Fruit fly (Drosophila melanogaster) whole organism, wandering third instar larva: ENCODE results near the gene CG13239.

Experiments used
- Abd-B ChIP-seq: fragments of >200 bp; optimal IDR thresholded peaks from 2 replicates; lab custom pipeline; 2017; ENCODE audit warnings: missing biosample characterization, missing genetic modification characterization
- CG32264 ChIP-seq: fragments of 200-800 bp; sonication (Bioruptor generic); optimal IDR thresholded peaks from 2 replicates; lab custom pipeline; 2016; ENCODE audit warnings: missing biosample characterization, missing genetic modification characterization
- CG9705 ChIP-seq: fragments of 200-800 bp; sonication (Bioruptor generic); optimal IDR thresholded peaks from 2 replicates; lab custom pipeline; 2018; ENCODE audit warnings: missing biosample characterization, mild to moderate bottlenecking, missing genetic modification characterization
- CrebA ChIP-seq: fragments of 200-800 bp; sonication (Bioruptor generic); optimal IDR thresholded peaks from 2 replicates; lab custom pipeline; 2016; ENCODE audit warnings: missing biosample characterization, mild to moderate bottlenecking, missing genetic modification characterization, borderline replicate concordance
- Dfd ChIP-seq: fragments of >200 bp; optimal IDR thresholded peaks from 2 replicates; lab custom pipeline; 2017; ENCODE audit warnings: missing biosample characterization, missing genetic modification characterization
- Dif ChIP-seq: fragments of 200-275, 200-300 bp; sonication (Bioruptor generic); optimal IDR thresholded peaks from 2 replicates; lab custom pipeline; 2018; ENCODE audit warnings: missing biosample characterization, missing genetic modification characterization; ENCODE audit not compliant: partially characterized antibody
- GATAd ChIP-seq: sonication (Bioruptor generic); optimal IDR thresholded peaks from 2 replicates; lab custom pipeline; 2016; ENCODE audit warnings: missing biosample characterization, missing genetic modification characterization
- HLH106 ChIP-seq: fragments of 200-800 bp; optimal IDR thresholded peaks from 3 replicates; lab custom pipeline; 2019; ENCODE audit warnings: missing biosample characterization, mild to moderate bottlenecking, missing genetic modification characterization, moderate library complexity
- Hnf4 ChIP-seq: fragments of 200-800 bp; sonication (Bioruptor generic); optimal IDR thresholded peaks from 2 replicates; lab custom pipeline; 2016; ENCODE audit warnings: missing biosample characterization, mild to moderate bottlenecking, missing genetic modification characterization
- Hr78 ChIP-seq: fragments of >200 bp; optimal IDR thresholded peaks from 2 replicates; lab custom pipeline; 2017; ENCODE audit warnings: missing biosample characterization, missing genetic modification characterization
- Hr83 ChIP-seq: fragments of 200-300 bp; sonication (Bioruptor generic); optimal IDR thresholded peaks from 2 replicates; lab custom pipeline; 2016; ENCODE audit warnings: missing biosample characterization, mild to moderate bottlenecking, missing genetic modification characterization, moderate library complexity; ENCODE audit not compliant: poor library complexity, severe bottlenecking
- Jra ChIP-seq: sonication (Bioruptor generic); optimal IDR thresholded peaks from 2 replicates; lab custom pipeline; 2016; ENCODE audit warnings: missing biosample characterization, missing genetic modification characterization
- Mio ChIP-seq: sonication (Bioruptor generic); optimal IDR thresholded peaks from 2 replicates; lab custom pipeline; 2016; ENCODE audit warnings: missing biosample characterization, missing genetic modification characterization
- Myc ChIP-seq: fragments of >200 bp; optimal IDR thresholded peaks from 2 replicates; lab custom pipeline; 2017
- N ChIP-seq: fragments of >200 bp; optimal IDR thresholded peaks from 2 replicates; lab custom pipeline; 2018; ENCODE audit warnings: missing biosample characterization, missing external identifiers, missing genetic modification characterization
- OdsH ChIP-seq: fragments of 200-800 bp; sonication (Bioruptor generic); optimal IDR thresholded peaks from 2 replicates; lab custom pipeline; 2016; ENCODE audit warnings: missing biosample characterization, mild to moderate bottlenecking, missing genetic modification characterization
- Rel ChIP-seq, 2 experiments: fragments of 200-800 bp; sonication (Bioruptor generic) in 1 of 2; optimal IDR thresholded peaks; 2 replicates in 1 of 2; 3 replicates in 1 of 2; lab custom pipeline; 2016 to 2019; ENCODE audit warnings: mild to moderate bottlenecking in 2 of 2, missing biosample characterization in 2 of 2, missing genetic modification characterization in 2 of 2, moderate library complexity in 1 of 2
- Sp1 ChIP-seq: fragments of 200-800 bp; sonication (Bioruptor generic); optimal IDR thresholded peaks from 3 replicates; lab custom pipeline; 2019; ENCODE audit warnings: missing biosample characterization, mild to moderate bottlenecking, missing genetic modification characterization, moderate library complexity
- Vsx2 ChIP-seq: fragments of 200-300, 225-300 bp; sonication (Bioruptor generic); optimal IDR thresholded peaks from 2 replicates; lab custom pipeline; 2018; ENCODE audit warnings: missing biosample characterization, missing genetic modification characterization; ENCODE audit not compliant: partially characterized antibody
- br ChIP-seq: fragments of 200-800 bp; sonication (Bioruptor generic); optimal IDR thresholded peaks from 2 replicates; lab custom pipeline; 2016; ENCODE audit warnings: missing biosample characterization, missing genetic modification characterization
- brk ChIP-seq: fragments of 200-800 bp; sonication (Bioruptor generic); optimal IDR thresholded peaks from 2 replicates; lab custom pipeline; 2016; ENCODE audit warnings: missing biosample characterization, mild to moderate bottlenecking, missing genetic modification characterization
- dl ChIP-seq, 2 experiments: fragments of 175-275, 200-275 bp in 1 of 2; fragments of 200-275 bp in 1 of 2; sonication (Bioruptor generic); optimal IDR thresholded peaks; lab custom pipeline; 2018; ENCODE audit warnings: mild to moderate bottlenecking in 2 of 2, missing biosample characterization in 2 of 2, missing genetic modification characterization in 2 of 2, moderate library complexity in 2 of 2; ENCODE audit not compliant: partially characterized antibody in 2 of 2, insufficient read depth in 1 of 2
- dmrt93B ChIP-seq: fragments of 200-800 bp; sonication (Bioruptor generic); optimal IDR thresholded peaks from 2 replicates; lab custom pipeline; 2018; ENCODE audit warnings: missing biosample characterization, mild to moderate bottlenecking, missing genetic modification characterization
- dsf ChIP-seq: sonication (Bioruptor generic); optimal IDR thresholded peaks from 2 replicates; lab custom pipeline; 2016; ENCODE audit warnings: missing biosample characterization, missing genetic modification characterization, borderline replicate concordance
- ey ChIP-seq: fragments of 200-800 bp; sonication (Bioruptor generic); optimal IDR thresholded peaks from 2 replicates; lab custom pipeline; 2016; ENCODE audit warnings: missing biosample characterization, missing genetic modification characterization
- foxo ChIP-seq, 2 experiments: fragments of 200-800 bp; sonication (Bioruptor generic); optimal IDR thresholded peaks; 2 replicates in 1 of 2; 3 replicates in 1 of 2; lab custom pipeline; 2016 to 2017; ENCODE audit warnings: missing biosample characterization in 2 of 2, missing genetic modification characterization in 2 of 2
- fru ChIP-seq: fragments of 200-800 bp; sonication (Bioruptor generic); optimal IDR thresholded peaks from 3 replicates; lab custom pipeline; 2016; ENCODE audit warnings: missing biosample characterization, mild to moderate bottlenecking, missing genetic modification characterization
- h ChIP-seq: fragments of 200-800 bp; sonication (Bioruptor generic); optimal IDR thresholded peaks from 3 replicates; lab custom pipeline; 2016; ENCODE audit warnings: missing biosample characterization, mild to moderate bottlenecking, missing genetic modification characterization
- jim ChIP-seq: fragments of 175-275, 200-325 bp; sonication (Bioruptor generic); optimal IDR thresholded peaks from 2 replicates; lab custom pipeline; 2016; ENCODE audit warnings: missing biosample characterization, mild to moderate bottlenecking, missing genetic modification characterization
- lola ChIP-seq: fragments of >200 bp; optimal IDR thresholded peaks from 2 replicates; lab custom pipeline; 2017; ENCODE audit warnings: missing biosample characterization, missing genetic modification characterization
- pan ChIP-seq: fragments of >200 bp; optimal IDR thresholded peaks from 2 replicates; lab custom pipeline; 2017
- psq ChIP-seq: fragments of 200-800 bp; sonication (Bioruptor generic); optimal IDR thresholded peaks from 3 replicates; lab custom pipeline; 2017; ENCODE audit warnings: missing biosample characterization, mild to moderate bottlenecking, missing genetic modification characterization, moderate library complexity
- rgr ChIP-seq: fragments of 200-800 bp; sonication (Bioruptor generic); optimal IDR thresholded peaks from 3 replicates; lab custom pipeline; 2016; ENCODE audit warnings: missing biosample characterization, mild to moderate bottlenecking, missing genetic modification characterization
- sage ChIP-seq: fragments of 200-800 bp; sonication (Bioruptor generic); optimal IDR thresholded peaks from 2 replicates; lab custom pipeline; 2016; ENCODE audit warnings: missing biosample characterization, mild to moderate bottlenecking, missing genetic modification characterization
- sv ChIP-seq: fragments of 200-800 bp; sonication (Bioruptor generic); optimal IDR thresholded peaks from 3 replicates; lab custom pipeline; 2016; ENCODE audit warnings: missing biosample characterization, missing genetic modification characterization
- tai ChIP-seq: sonication (Bioruptor generic); optimal IDR thresholded peaks from 2 replicates; lab custom pipeline; 2016; ENCODE audit warnings: missing biosample characterization, missing genetic modification characterization
- usp ChIP-seq: fragments of >200 bp; optimal IDR thresholded peaks from 2 replicates; lab custom pipeline; 2017; ENCODE audit warnings: missing biosample characterization, missing genetic modification characterization
- woc ChIP-seq: sonication (Bioruptor generic); optimal IDR thresholded peaks from 2 replicates; lab custom pipeline; 2016; ENCODE audit warnings: missing biosample characterization, mild to moderate bottlenecking, missing genetic modification characterization

The CG13239 gene

DNA sequence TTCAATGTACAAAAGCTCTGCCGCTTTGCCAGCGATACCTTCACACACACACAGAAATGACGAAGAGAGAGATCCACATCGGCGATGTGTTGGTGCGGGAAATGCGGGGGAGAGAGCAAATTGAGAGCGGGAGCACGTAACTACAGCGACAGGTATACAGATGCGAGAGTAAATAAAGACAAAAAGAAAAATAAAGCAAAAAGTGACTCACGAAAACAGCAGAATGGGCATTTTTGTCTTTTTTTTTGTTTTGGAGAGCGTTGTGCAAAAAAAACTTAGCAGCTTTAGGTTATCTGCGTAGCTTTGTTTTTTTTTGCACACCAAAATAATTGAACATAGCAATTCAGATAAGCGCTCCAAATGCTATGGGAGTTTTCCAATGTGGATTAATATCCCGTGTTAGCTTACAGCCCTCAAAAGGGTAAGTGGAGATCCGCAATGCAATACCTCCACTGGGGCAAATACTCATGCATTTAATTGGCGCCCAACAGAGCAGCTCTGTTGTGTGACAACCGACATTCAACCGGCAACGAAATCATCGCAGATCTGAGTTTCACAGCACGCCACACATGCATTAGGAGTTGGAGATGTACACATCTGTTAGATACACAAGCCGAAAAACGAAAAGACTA, 37.9 kb upstream of the CG13239 start (continued):
- TF ChIP-seq pan (lab: Kevin White, UChicago) (no peak), CrebA (GFP tag; lab: Kevin White, UChicago) (peak; percentile 98), dmrt93B (GFP tag; lab: Kevin White, UChicago) (peak; percentile 59), sv (GFP tag; lab: Kevin White, UChicago) (no peak), Abd-B (GFP tag; lab: Kevin White, UChicago) (no peak), Mio (peak; percentile 19), Dfd (GFP tag; lab: Kevin White, UChicago) (no peak)

dm6 chr3L:22823230-22823629, 37.4 kb upstream of the CG13239 start:
- no peak for TF ChIP-seq CrebA (GFP tag; lab: Kevin White, UChicago)
- TF ChIP-seq CG32264 (GFP tag; lab: Kevin White, UChicago) = no peak
- TF ChIP-seq jim (GFP tag; lab: Kevin White, UChicago) = peak; percentile 83
- no peak for TF ChIP-seq Sp1
- TF ChIP-seq Myc (lab: Kevin White, UChicago) = no peak
- peak; percentile 68 for TF ChIP-seq psq (GFP tag; lab: Kevin White, UChicago)
- TF ChIP-seq pan (lab: Kevin White, UChicago) = no peak
- peak in 1 of 2 experiments; percentile 33 for TF ChIP-seq dl (GFP tag; optimal IDR thresholded peaks at IDR 0.05; lab: Kevin White, UChicago; ENCODE audit: insufficient read depth in 1 of 2, partially characterized antibody in 2 of 2)
- peak; percentile 28 for TF ChIP-seq Dif (GFP tag; lab: Kevin White, UChicago)
- peak; percentile 32 for TF ChIP-seq Rel (GFP tag; optimal IDR thresholded peaks at IDR 0.05; lab: Kevin White, UChicago)
- no peak for TF ChIP-seq Rel (tag; optimal IDR thresholded peaks at IDR 0.05; lab: Kevin White, UChicago)
- no peak for TF ChIP-seq Abd-B (GFP tag; lab: Kevin White, UChicago)
- no peak for TF ChIP-seq br (GFP tag; lab: Kevin White, UChicago)
- TF ChIP-seq foxo (GFP tag; optimal IDR thresholded peaks at IDR 0.05; lab: Kevin White, UChicago) = peak in 1 of 2 experiments; percentile 48
- TF ChIP-seq N (GFP tag; lab: Kevin White, UChicago) = peak; percentile 5
- peak; percentile 8 for TF ChIP-seq Vsx2
- TF ChIP-seq sv (GFP tag; lab: Kevin White, UChicago) = no peak
- no peak for TF ChIP-seq Hnf4 (GFP tag; lab: Kevin White, UChicago)

DNA sequence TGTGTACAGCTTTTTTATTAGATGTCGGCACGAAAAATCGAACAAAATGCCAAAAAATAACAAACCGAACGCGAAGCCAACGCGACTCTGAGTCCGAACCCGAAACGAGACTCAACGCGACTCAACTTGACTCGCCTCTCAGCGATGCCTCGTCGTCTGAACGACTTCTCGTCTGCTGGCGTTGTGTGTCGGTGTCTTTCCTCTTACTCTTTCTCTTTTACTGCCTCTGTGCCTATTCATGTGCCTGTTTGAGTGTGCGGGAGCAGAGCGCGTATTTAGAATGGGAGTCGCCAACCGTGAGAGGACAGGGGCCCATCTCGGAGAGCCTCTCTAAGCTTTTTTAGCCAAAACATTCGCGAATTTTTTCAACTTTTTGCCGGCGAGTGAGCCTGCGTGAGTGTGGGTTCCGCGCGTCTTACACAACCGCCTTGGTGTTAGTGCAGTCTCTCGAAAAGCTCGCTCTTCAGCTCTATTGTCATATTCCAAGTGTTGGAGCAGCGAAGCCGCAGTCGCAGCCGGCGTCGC, 35.9 kb upstream of the CG13239 start:
- TF ChIP-seq Myc (lab: Kevin White, UChicago) (no peak), GATAd (GFP tag; lab: Kevin White, UChicago) (no peak), CrebA (GFP tag; lab: Kevin White, UChicago) (peak; percentile 96), Vsx2 (peak; percentile 95), HLH106 (tag; lab: Kevin White, UChicago) (peak; percentile 28), usp (no peak), OdsH (GFP tag; lab: Kevin White, UChicago) (peak; percentile 51), Hnf4 (GFP tag; lab: Kevin White, UChicago) (peak; percentile 72), woc (GFP tag; lab: Kevin White, UChicago) (no peak), CG32264 (GFP tag; lab: Kevin White, UChicago) (no peak), Dfd (GFP tag; lab: Kevin White, UChicago) (no peak), Dif (GFP tag; lab: Kevin White, UChicago) (peak; percentile 99), sage (GFP tag; lab: Kevin White, UChicago) (peak; percentile 36), psq (GFP tag; lab: Kevin White, UChicago) (peak; percentile 80), dl (GFP tag; optimal IDR thresholded peaks at IDR 0.05; lab: Kevin White, UChicago; ENCODE audit: insufficient read depth in 1 of 2, partially characterized antibody in 2 of 2) (peak; percentile 88 to 98), Rel (GFP tag; optimal IDR thresholded peaks at IDR 0.05; lab: Kevin White, UChicago) (peak; percentile 96), Rel (tag; optimal IDR thresholded peaks at IDR 0.05; lab: Kevin White, UChicago) (peak; percentile 41), brk (GFP tag; lab: Kevin White, UChicago) (peak; percentile 81), jim (GFP tag; lab: Kevin White, UChicago) (peak; percentile 95), lola (GFP tag; lab: Kevin White, UChicago) (no peak), tai (peak; percentile 50), Hr83 (GFP tag; lab: Kevin White, UChicago) (peak; percentile 75), ey (GFP tag; lab: Kevin White, UChicago) (no peak), pan (lab: Kevin White, UChicago) (no peak), h (GFP tag; lab: Kevin White, UChicago) (peak; percentile 76), Mio (no peak), dsf (GFP tag; lab: Kevin White, UChicago) (no peak), rgr (GFP tag; lab: Kevin White, UChicago) (peak; percentile 47), br (GFP tag; lab: Kevin White, UChicago) (peak; percentile 43), Jra (peak; percentile 76), sv (GFP tag; lab: Kevin White, UChicago) (no peak), dmrt93B (GFP tag; lab: Kevin White, UChicago) (no peak), Abd-B (GFP tag; lab: Kevin White, UChicago) (no peak), Hr78 (GFP tag; lab: Kevin White, UChicago) (no peak), fru (GFP tag; lab: Kevin White, UChicago) (peak; percentile 58), foxo (GFP tag; optimal IDR thresholded peaks at IDR 0.05; lab: Kevin White, UChicago) (peak; percentile 37 to 52), N (GFP tag; lab: Kevin White, UChicago) (peak; percentile 67), Sp1 (peak; percentile 69), CG9705 (GFP tag; lab: Kevin White, UChicago) (no peak)
